Worm (Caenorhabditis elegans) whole organism, early embryonic: ENCODE results near the gene fbxb-61.

Experiments used
- F13C5.2 ChIP-seq: sonication (generic microtip); optimal IDR thresholded peaks from 2 replicates; lab custom pipeline; 2017; ENCODE audit warnings: mild to moderate bottlenecking, missing genetic modification characterization, inconsistent platforms, missing compliant biosample characterization
- ama-1 ChIP-seq: fragments of 150-350 bp; optimal IDR thresholded peaks from 2 replicates; lab custom pipeline; 2014
- ceh-36 ChIP-seq: sonication (generic microtip); optimal IDR thresholded peaks from 2 replicates; lab custom pipeline; 2016; ENCODE audit warnings: missing genetic modification characterization, inconsistent platforms, missing compliant biosample characterization
- flt-1 ChIP-seq: fragments of 200-800 bp; sonication (Bioruptor generic); IDR thresholded peaks from 2 replicates; pipeline ENCODE4 v1.3.6; 2022; ENCODE audit warnings: missing genetic modification characterization, missing compliant biosample characterization
- hmbx-1 ChIP-seq: sonication (generic microtip); optimal IDR thresholded peaks from 2 replicates; lab custom pipeline; 2016; ENCODE audit warnings: mild to moderate bottlenecking, missing genetic modification characterization, missing compliant biosample characterization
- hmg-4 ChIP-seq: fragments of 200-800 bp; sonication (Bioruptor generic); optimal IDR thresholded peaks from 2 replicates; lab custom pipeline; 2018; ENCODE audit warnings: mild to moderate bottlenecking, missing genetic modification characterization, missing compliant biosample characterization
- hnd-1 ChIP-seq: sonication (generic microtip); optimal IDR thresholded peaks from 2 replicates; lab custom pipeline; 2016; ENCODE audit warnings: missing genetic modification characterization, missing compliant biosample characterization
- pes-1 ChIP-seq: fragments of 200-800 bp; sonication (Bioruptor generic); IDR thresholded peaks from 2 replicates; pipeline ENCODE4 v1.3.6; 2022; ENCODE audit warnings: missing genetic modification reagents, missing genetic modification characterization, missing compliant biosample characterization
- tbx-11 ChIP-seq: fragments of 200-800 bp; sonication (Bioruptor generic); IDR thresholded peaks from 2 replicates; pipeline ENCODE4 v1.3.6; 2022; ENCODE audit warnings: missing genetic modification characterization, missing compliant biosample characterization
- tbx-37 ChIP-seq: fragments of 200-800 bp; sonication (Bioruptor generic); conservative IDR thresholded peaks from 2 replicates; pipeline ENCODE4 v1.3.6; 2022; ENCODE audit warnings: missing genetic modification reagents, missing genetic modification characterization, missing compliant biosample characterization
- tra-4 ChIP-seq: sonication (generic microtip); optimal IDR thresholded peaks from 2 replicates; lab custom pipeline; 2017; ENCODE audit warnings: missing genetic modification characterization, missing compliant biosample characterization

DNA sequence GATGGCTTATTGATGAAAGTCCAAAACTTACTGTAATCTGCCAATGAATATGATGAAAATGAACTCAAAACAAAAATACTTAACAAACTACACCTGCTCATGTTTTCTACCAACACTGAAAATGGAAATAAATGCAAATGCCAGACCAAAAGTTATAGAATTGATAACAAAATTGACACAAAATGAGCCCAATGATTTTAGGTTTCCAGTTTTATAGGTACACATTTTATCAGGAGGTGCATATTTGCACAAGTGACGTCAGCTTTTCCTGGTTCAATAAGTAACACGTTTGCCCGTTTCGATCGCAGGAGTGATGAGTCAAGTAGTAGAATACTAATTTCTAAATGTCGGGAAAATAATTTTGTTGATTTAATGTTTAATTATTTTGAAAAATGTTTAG lies 7.2 kb upstream of the fbxb-61 start, which contains the start of gene F55C9.6:
- no peak for TF ChIP-seq ama-1 (lab: Kevin White, UChicago)
- TF ChIP-seq hnd-1 (tag; lab: Kevin White, UChicago), result no peak
- TF ChIP-seq tbx-37 (GFP tag; lab: Robert Waterston, UW), result no peak
- no peak for TF ChIP-seq tra-4 (tag; lab: Kevin White, UChicago)
- no peak for TF ChIP-seq hmg-4 (GFP tag; lab: Kevin White, UChicago)
- no peak for TF ChIP-seq ceh-36
- TF ChIP-seq tbx-11 (GFP tag; lab: Robert Waterston, UW), result no peak
- no peak for TF ChIP-seq flt-1 (GFP tag; lab: Robert Waterston, UW)
- no peak for TF ChIP-seq hmbx-1
- TF ChIP-seq F13C5.2, result no peak
- no peak for TF ChIP-seq pes-1 (GFP tag; lab: Robert Waterston, UW)
